Worm (Caenorhabditis elegans): ENCODE results near the gene pepm-1.

DNA sequence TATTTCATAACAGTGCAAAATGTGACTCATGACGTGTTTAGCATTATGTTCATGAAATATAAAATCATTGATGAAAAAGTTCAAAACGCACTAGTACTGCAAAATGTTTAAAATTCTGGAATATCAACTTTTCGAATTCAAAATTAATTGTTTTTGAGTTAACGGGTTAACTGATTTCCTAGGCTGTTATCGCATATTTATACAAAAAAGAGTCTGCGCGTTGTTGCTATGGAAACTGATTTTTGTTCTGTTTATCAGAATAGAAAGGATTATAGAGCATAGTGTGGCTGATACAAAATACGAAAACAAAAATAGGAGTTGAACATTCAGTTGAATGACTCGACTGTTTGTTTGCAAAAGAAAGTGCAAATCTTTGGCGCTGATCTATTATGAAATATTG lies 11.3 kb upstream of the pepm-1 start:
- TF ChIP-seq lin-39 (tag; optimal IDR thresholded peaks at IDR 0.05) (no peak), nhr-237 (tag; optimal IDR thresholded peaks at IDR 0.05) (no peak), ceh-8 (GFP tag; optimal IDR thresholded peaks at IDR 0.05) (no peak), lin-13 (GFP tag; optimal IDR thresholded peaks at IDR 0.05) (no peak), ceh-82 (tag; optimal IDR thresholded peaks at IDR 0.05) (no peak), unc-130 (tag; optimal IDR thresholded peaks at IDR 0.05) (no peak), xbp-1 (tag; optimal IDR thresholded peaks at IDR 0.05) (no peak), isw-1 (GFP tag; IDR thresholded peaks at IDR 0.05) (no peak)
